Worm (Caenorhabditis elegans) whole organism, L1 larva: Measurements from ENCODE around the gene dmd-7.

Experiments
- C16A3.4 ChIP-seq: fragments of 150-350 bp; optimal IDR thresholded peaks from 2 replicates; lab custom pipeline; 2014; ENCODE audit warnings: missing biosample characterization, missing genetic modification characterization
- C34B4.2 ChIP-seq: sonication (generic microtip); optimal IDR thresholded peaks from 2 replicates; lab custom pipeline; 2017; ENCODE audit warnings: mild to moderate bottlenecking, missing genetic modification characterization, missing compliant biosample characterization
- F16B12.6 ChIP-seq: fragments of 150-350 bp; optimal IDR thresholded peaks from 2 replicates; lab custom pipeline; 2014; ENCODE audit warnings: missing biosample characterization, missing genetic modification characterization
- Y116A8C.19 ChIP-seq: sonication (generic microtip); optimal IDR thresholded peaks from 2 replicates; lab custom pipeline; 2016; ENCODE audit warnings: missing compliant biosample characterization, missing genetic modification characterization, borderline replicate concordance
- ama-1 ChIP-seq: fragments of 150-350 bp; optimal IDR thresholded peaks from 2 replicates; lab custom pipeline; 2014
- blmp-1 ChIP-seq: fragments of 150-350 bp; optimal IDR thresholded peaks from 2 replicates; lab custom pipeline; 2014; ENCODE audit warnings: missing biosample characterization, missing genetic modification characterization
- ceh-8 ChIP-seq: fragments of 200-800 bp; sonication (Bioruptor generic); optimal IDR thresholded peaks from 2 replicates; lab custom pipeline; 2018; ENCODE audit warnings: mild to moderate bottlenecking, missing genetic modification characterization, moderate library complexity, missing compliant biosample characterization
- ceh-88 ChIP-seq: fragments of 200-800 bp; sonication (Bioruptor generic); IDR thresholded peaks from 2 replicates; pipeline ENCODE4 v1.3.6; 2022; ENCODE audit warnings: missing genetic modification characterization, missing compliant biosample characterization
- ces-1 ChIP-seq: fragments of 150-350 bp; optimal IDR thresholded peaks from 2 replicates; lab custom pipeline; 2014; ENCODE audit warnings: missing biosample characterization, missing genetic modification reagents, missing genetic modification characterization
- dpl-1 ChIP-seq, 3 experiments: fragments of 150-350 bp in 2 of 3; sonication (generic microtip) in 1 of 3; optimal IDR thresholded peaks; 2 replicates each; lab custom pipeline; 2014 to 2017; ENCODE audit warnings: missing biosample characterization in 3 of 3, missing genetic modification characterization in 3 of 3, missing genetic modification reagents in 3 of 3
- efl-1 ChIP-seq, 4 experiments: fragments of 150-350 bp; optimal IDR thresholded peaks in 3 of 4; peaks in 1 of 4; 1 replicate in 1 of 4; 2 replicates in 3 of 4; lab custom pipeline; 2014; ENCODE audit warnings: missing biosample characterization in 2 of 4, missing genetic modification characterization in 2 of 4, missing genetic modification reagents in 2 of 4
- efl-3 ChIP-seq: fragments of 200-800 bp; sonication (Bioruptor generic); optimal IDR thresholded peaks from 2 replicates; lab custom pipeline; 2018; ENCODE audit warnings: mild to moderate bottlenecking, missing genetic modification characterization, missing compliant biosample characterization
- egl-13 ChIP-seq: sonication (generic microtip); optimal IDR thresholded peaks from 2 replicates; lab custom pipeline; 2016; ENCODE audit warnings: missing genotype, missing genetic modification reagents, missing genetic modification characterization, missing compliant biosample characterization
- elt-2 ChIP-seq: sonication (generic microtip); optimal IDR thresholded peaks from 2 replicates; lab custom pipeline; 2016; ENCODE audit warnings: missing genetic modification characterization, mild to moderate bottlenecking, inconsistent platforms, missing compliant biosample characterization, missing genetic modification reagents
- elt-3 ChIP-seq, 6 experiments: fragments of 150-350 bp in 1 of 6; sonication (generic microtip); optimal IDR thresholded peaks; 2 replicates each; lab custom pipeline; 2017 to 2018; ENCODE audit warnings: missing biosample characterization in 6 of 6, missing genetic modification characterization in 6 of 6, inconsistent platforms in 1 of 6
- ets-5 ChIP-seq: fragments of 200-800 bp; sonication (Bioruptor generic); IDR thresholded peaks from 2 replicates; pipeline ENCODE4 v1.3.6; 2022; ENCODE audit warnings: missing genetic modification characterization, missing compliant biosample characterization
- grh-1 ChIP-seq: fragments of 200-800 bp; sonication (Bioruptor generic); IDR thresholded peaks from 2 replicates; pipeline ENCODE4 v1.3.6; 2022; ENCODE audit warnings: missing genetic modification reagents, missing genetic modification characterization, missing compliant biosample characterization
- hlh-4 ChIP-seq: sonication (generic microtip); optimal IDR thresholded peaks from 2 replicates; lab custom pipeline; 2016; ENCODE audit warnings: mild to moderate bottlenecking, missing genetic modification characterization, missing compliant biosample characterization
- jun-1 ChIP-seq: fragments of 150-350 bp; optimal IDR thresholded peaks from 2 replicates; lab custom pipeline; 2014; ENCODE audit warnings: missing biosample characterization, missing genetic modification reagents, missing genetic modification characterization
- lin-14 ChIP-seq: fragments of 200-800 bp; sonication (Bioruptor generic); optimal IDR thresholded peaks from 2 replicates; lab custom pipeline; 2018; ENCODE audit warnings: mild to moderate bottlenecking, missing genetic modification characterization, moderate library complexity, missing compliant biosample characterization
- lin-35 ChIP-seq, 2 experiments: fragments of 150-350 bp; optimal IDR thresholded peaks; 2 replicates each; lab custom pipeline; 2014; ENCODE audit warnings: missing biosample characterization in 2 of 2, missing genetic modification characterization in 2 of 2, missing genetic modification reagents in 2 of 2
- lsy-2 ChIP-seq, 2 experiments: fragments of 150-350 bp; optimal IDR thresholded peaks; 2 replicates each; lab custom pipeline; 2014; ENCODE audit warnings: missing biosample characterization in 2 of 2, missing genetic modification characterization in 2 of 2
- mab-9 ChIP-seq: fragments of 200-800 bp; sonication (Bioruptor generic); IDR thresholded peaks from 2 replicates; pipeline ENCODE4 v1.3.6; 2022; ENCODE audit warnings: missing genetic modification reagents, missing genetic modification characterization, missing compliant biosample characterization
- mdl-1 ChIP-seq, 2 experiments: fragments of 150-350 bp; optimal IDR thresholded peaks; 2 replicates each; lab custom pipeline; 2014 to 2017; ENCODE audit warnings: missing biosample characterization in 2 of 2, missing genetic modification characterization in 2 of 2, inconsistent platforms in 1 of 2
- mep-1 ChIP-seq: fragments of 150-350 bp; optimal IDR thresholded peaks from 2 replicates; lab custom pipeline; 2014; ENCODE audit warnings: missing biosample characterization, missing genetic modification characterization
- nhr-12 ChIP-seq: sonication (generic microtip); optimal IDR thresholded peaks from 2 replicates; lab custom pipeline; 2017; ENCODE audit warnings: missing biosample characterization, missing genetic modification characterization
- nhr-19 ChIP-seq: fragments of 200-800 bp; sonication (Bioruptor generic); conservative IDR thresholded peaks from 2 replicates; pipeline ENCODE4 v1.3.6; 2022; ENCODE audit warnings: missing genetic modification characterization, missing compliant biosample characterization
- nhr-20 ChIP-seq: sonication (generic microtip); optimal IDR thresholded peaks from 2 replicates; lab custom pipeline; 2016; ENCODE audit warnings: mild to moderate bottlenecking, missing genetic modification characterization, missing compliant biosample characterization
- nhr-47 ChIP-seq: sonication (generic microtip); optimal IDR thresholded peaks from 2 replicates; lab custom pipeline; 2016; ENCODE audit warnings: mild to moderate bottlenecking, missing genetic modification characterization, moderate library complexity, missing compliant biosample characterization
- nhr-71 ChIP-seq: sonication (generic microtip); optimal IDR thresholded peaks from 2 replicates; lab custom pipeline; 2016; ENCODE audit warnings: mild to moderate bottlenecking, missing genetic modification characterization, moderate library complexity, missing compliant biosample characterization
- nhr-76 ChIP-seq: sonication (generic microtip); optimal IDR thresholded peaks from 2 replicates; lab custom pipeline; 2017; ENCODE audit warnings: missing biosample characterization, missing genetic modification characterization
- nhr-77 ChIP-seq: fragments of 150-350 bp; optimal IDR thresholded peaks from 2 replicates; lab custom pipeline; 2014; ENCODE audit warnings: missing biosample characterization, missing genetic modification characterization
- nhr-85 ChIP-seq: sonication (generic microtip); peaks from one replicate; lab custom pipeline; 2016; ENCODE audit warnings: missing genetic modification characterization, inconsistent platforms, missing compliant biosample characterization
- nhr-90 ChIP-seq: sonication (generic microtip); optimal IDR thresholded peaks from 2 replicates; lab custom pipeline; 2016; ENCODE audit warnings: mild to moderate bottlenecking, missing genetic modification characterization, missing compliant biosample characterization; ENCODE audit not compliant: poor library complexity
- pqm-1 ChIP-seq: sonication (generic microtip); optimal IDR thresholded peaks from 3 replicates; lab custom pipeline; 2017; ENCODE audit warnings: missing biosample characterization, missing genetic modification characterization
- skn-1 ChIP-seq: fragments of 150-350 bp; optimal IDR thresholded peaks from 2 replicates; lab custom pipeline; 2014; ENCODE audit warnings: missing biosample characterization, missing genetic modification characterization
- snpc-4 ChIP-seq: fragments of 150-350 bp; optimal IDR thresholded peaks from 2 replicates; lab custom pipeline; 2014; ENCODE audit warnings: missing biosample characterization, missing genetic modification characterization
- snu-23 ChIP-seq: sonication (generic microtip); optimal IDR thresholded peaks from 2 replicates; lab custom pipeline; 2016; ENCODE audit warnings: missing genetic modification characterization, missing compliant biosample characterization
- tbx-2 ChIP-seq: sonication (generic microtip); optimal IDR thresholded peaks from 2 replicates; lab custom pipeline; 2016; ENCODE audit warnings: missing genetic modification characterization, missing compliant biosample characterization
- unc-130 ChIP-seq: fragments of 150-350 bp; optimal IDR thresholded peaks from 2 replicates; lab custom pipeline; 2017; ENCODE audit warnings: missing biosample characterization, missing genetic modification characterization, inconsistent platforms
- unc-30 ChIP-seq: sonication (generic microtip); optimal IDR thresholded peaks from 2 replicates; lab custom pipeline; 2017; ENCODE audit warnings: missing biosample characterization, missing genetic modification characterization
- zag-1 ChIP-seq: fragments of 150-350 bp; optimal IDR thresholded peaks from 2 replicates; lab custom pipeline; 2014; ENCODE audit warnings: missing biosample characterization, missing genetic modification characterization

dmd-7 gene

ce11 chrV:6275209-6275608 lies 28.5 kb downstream of the dmd-7 start (continued):
- TF ChIP-seq lsy-2 (tag; optimal IDR thresholded peaks at IDR 0.05; lab: Kevin White, UChicago) (peak in 1 of 2 experiments; percentile 18), nhr-12 (no peak), C34B4.2 (tag; lab: Kevin White, UChicago) (no peak), ceh-88 (no peak), jun-1 (tag; lab: Kevin White, UChicago) (peak; percentile 39), nhr-20 (tag; lab: Kevin White, UChicago) (peak; percentile 65), mab-9 (GFP tag; lab: Robert Waterston, UW) (no peak), F16B12.6 (tag; lab: Kevin White, UChicago) (no peak), snpc-4 (tag; lab: Kevin White, UChicago) (no peak), nhr-85 (tag; lab: Kevin White, UChicago) (peak; percentile 72), zag-1 (tag; lab: Kevin White, UChicago) (no peak), hlh-4 (tag; lab: Kevin White, UChicago) (no peak), skn-1 (tag; lab: Kevin White, UChicago) (no peak), ces-1 (no peak)

- no peak for TF ChIP-seq skn-1 (tag; lab: Kevin White, UChicago)
- TF ChIP-seq lin-14 (GFP tag; lab: Kevin White, UChicago) = peak; percentile 69
- TF ChIP-seq jun-1 (tag; lab: Kevin White, UChicago) = peak; percentile 55
- no peak for TF ChIP-seq pqm-1 (tag; lab: Kevin White, UChicago)
- TF ChIP-seq nhr-47 (tag; lab: Kevin White, UChicago) = peak; percentile 3
- TF ChIP-seq nhr-77 (tag; lab: Kevin White, UChicago) = peak; percentile 25
- no peak for TF ChIP-seq Y116A8C.19 (tag; lab: Kevin White, UChicago)
- peak; percentile 91 for TF ChIP-seq nhr-85 (tag; lab: Kevin White, UChicago)
- TF ChIP-seq dpl-1 (GFP tag; optimal IDR thresholded peaks at IDR 0.05; lab: Kevin White, UChicago) = peak in 1 of 3 experiments; percentile 23
- peak; percentile 57 for TF ChIP-seq snu-23 (GFP tag; lab: Kevin White, UChicago)
- TF ChIP-seq nhr-90 (tag; lab: Kevin White, UChicago) = peak; percentile 74
- peak; percentile 68 for TF ChIP-seq unc-130
- peak in 1 of 2 experiments; percentile 75 for TF ChIP-seq lin-35 (GFP tag; optimal IDR thresholded peaks at IDR 0.05; lab: Kevin White, UChicago)
- peak; percentile 25 for TF ChIP-seq C16A3.4 (tag; lab: Kevin White, UChicago)
- no peak for TF ChIP-seq egl-13 (tag; lab: Kevin White, UChicago)
- peak; percentile 22 for TF ChIP-seq mep-1 (tag; lab: Kevin White, UChicago)
- TF ChIP-seq nhr-20 (tag; lab: Kevin White, UChicago) = peak; percentile 76
- no peak for TF ChIP-seq nhr-76
- peak in 1 of 2 experiments; percentile 74 for TF ChIP-seq mdl-1 (tag; optimal IDR thresholded peaks at IDR 0.05; lab: Kevin White, UChicago)
- TF ChIP-seq elt-3 (tag; optimal IDR thresholded peaks at IDR 0.05; lab: Kevin White, UChicago) = peak in 5 of 6 experiments; percentile 25 to 88 (median 66)
- no peak for TF ChIP-seq unc-30 (tag; lab: Kevin White, UChicago)
- no peak for TF ChIP-seq efl-3 (GFP tag; lab: Kevin White, UChicago)
- TF ChIP-seq grh-1 (GFP tag; lab: Robert Waterston, UW) = peak; percentile 65
- peak; percentile 31 for TF ChIP-seq blmp-1
- TF ChIP-seq ceh-8 (GFP tag; lab: Kevin White, UChicago) = no peak
- peak; percentile 59 for TF ChIP-seq nhr-19 (GFP tag; lab: Robert Waterston, UW)
- TF ChIP-seq ama-1 (lab: Kevin White, UChicago) = peak; percentile 75
- no peak for TF ChIP-seq efl-1 (optimal IDR thresholded peaks at IDR 0.05; lab: Kevin White, UChicago)
- TF ChIP-seq efl-1 (GFP tag; optimal IDR thresholded peaks at IDR 0.05 in 1 of 2; lab: Kevin White, UChicago) = peak in 1 of 2 experiments; percentile 71
- peak in 1 of 2 experiments; percentile 58 for TF ChIP-seq lsy-2 (tag; optimal IDR thresholded peaks at IDR 0.05; lab: Kevin White, UChicago)
- TF ChIP-seq ets-5 = no peak
- TF ChIP-seq nhr-71 (tag; lab: Kevin White, UChicago) = peak; percentile 75
- peak; percentile 34 for TF ChIP-seq tbx-2 (tag; lab: Kevin White, UChicago)
- peak; percentile 95 for TF ChIP-seq elt-2 (tag; lab: Kevin White, UChicago)
These were observed 29.5 kb downstream of the dmd-7 start, which contains the start of gene F31F7.1 for ce11 chrV:6276205-6276604. Gene F31F7.1, plus strand, starts transcription at chrV:6276439.
